Fruit fly (Drosophila melanogaster) whole organism, embryonic: ENCODE measurements around the gene CG11842.

ENCODE experiments used
- Abd-B ChIP-seq: fragments of 200-800 bp; sonication (Bioruptor generic); optimal IDR thresholded peaks from 2 replicates; lab custom pipeline; 2018; ENCODE audit warnings: missing biosample characterization, mild to moderate bottlenecking, missing genetic modification characterization, moderate library complexity
- Adf1 ChIP-seq: fragments of 200-800 bp; sonication (Bioruptor generic); IDR thresholded peaks from 2 replicates; pipeline ENCODE4 v1.3.6; 2022; ENCODE audit warnings: missing biosample characterization, missing genetic modification characterization
- Blimp-1 ChIP-seq: fragments of 200-800 bp; sonication (Bioruptor generic); optimal IDR thresholded peaks from 3 replicates; lab custom pipeline; 2018; ENCODE audit warnings: missing biosample characterization, missing genetic modification characterization, mild to moderate bottlenecking, moderate library complexity, missing genetic modification reagents
- CG11247 ChIP-seq: fragments of 200-800 bp; sonication (Bioruptor generic); IDR thresholded peaks from 2 replicates; pipeline ENCODE4 v1.3.6; 2022; ENCODE audit warnings: missing biosample characterization, missing genetic modification characterization
- CG12219 ChIP-seq: fragments of 200-800 bp; sonication (Bioruptor generic); optimal IDR thresholded peaks from 3 replicates; lab custom pipeline; 2018; ENCODE audit warnings: missing biosample characterization, mild to moderate bottlenecking, missing genetic modification characterization
- CG12659 ChIP-seq: fragments of 200-800 bp; sonication (Bioruptor generic); optimal IDR thresholded peaks from 3 replicates; lab custom pipeline; 2017; ENCODE audit warnings: mild to moderate bottlenecking, missing biosample characterization, missing genetic modification reagents, missing genetic modification characterization
- CG13624 ChIP-seq: fragments of 200-800 bp; sonication (Bioruptor generic); optimal IDR thresholded peaks from 2 replicates; lab custom pipeline; 2016; ENCODE audit warnings: missing biosample characterization, missing genetic modification characterization
- CG1603 ChIP-seq: fragments of 200-800 bp; sonication (Bioruptor generic); optimal IDR thresholded peaks from 2 replicates; lab custom pipeline; 2019; ENCODE audit warnings: missing biosample characterization, mild to moderate bottlenecking, missing genetic modification characterization, moderate library complexity
- CG2120 ChIP-seq: fragments of 200-800 bp; sonication (Bioruptor generic); optimal IDR thresholded peaks from 3 replicates; lab custom pipeline; 2016; ENCODE audit warnings: missing biosample characterization, missing genetic modification characterization
- CG2678 ChIP-seq: fragments of 200-800 bp; sonication (Bioruptor generic); optimal IDR thresholded peaks from 3 replicates; lab custom pipeline; 2019; ENCODE audit warnings: missing biosample characterization, mild to moderate bottlenecking, missing genetic modification characterization, moderate library complexity
- CG2712 ChIP-seq: fragments of 200-800 bp; optimal IDR thresholded peaks from 3 replicates; lab custom pipeline; 2019; ENCODE audit warnings: missing biosample characterization, mild to moderate bottlenecking, missing genetic modification characterization, moderate library complexity
- CG2889 ChIP-seq: fragments of 200-800 bp; sonication (Bioruptor generic); IDR thresholded peaks from 3 replicates; pipeline ENCODE4 v1.3.6; 2022; ENCODE audit warnings: missing biosample characterization, missing genetic modification characterization
- CG4328 ChIP-seq: fragments of 200-800 bp; sonication (Bioruptor generic); optimal IDR thresholded peaks from 3 replicates; lab custom pipeline; 2017; ENCODE audit warnings: missing biosample characterization, missing genetic modification reagents, missing genetic modification characterization
- CG4617 ChIP-seq: fragments of 200-800 bp; sonication (Bioruptor generic); optimal IDR thresholded peaks from 3 replicates; lab custom pipeline; 2016; ENCODE audit warnings: missing biosample characterization, missing genetic modification characterization, borderline replicate concordance
- CG5953 ChIP-seq: fragments of 200-800 bp; sonication (Bioruptor generic); IDR thresholded peaks from 2 replicates; pipeline ENCODE4 v1.3.6; 2022; ENCODE audit warnings: missing biosample characterization, missing genetic modification characterization
- CG7271 ChIP-seq: fragments of 200-800 bp; sonication (Bioruptor generic); optimal IDR thresholded peaks from 2 replicates; lab custom pipeline; 2018; ENCODE audit warnings: missing biosample characterization, mild to moderate bottlenecking, missing genetic modification characterization, moderate library complexity
- CG7839 ChIP-seq: fragments of 200-800 bp; sonication (Bioruptor generic); optimal IDR thresholded peaks from 3 replicates; lab custom pipeline; 2018; ENCODE audit warnings: missing biosample characterization, mild to moderate bottlenecking, missing genetic modification characterization, moderate library complexity
- CG8478 ChIP-seq: fragments of >200 bp; optimal IDR thresholded peaks from 2 replicates; lab custom pipeline; 2018
- CG8765 ChIP-seq: fragments of 200-800 bp; sonication (Bioruptor generic); IDR thresholded peaks from 2 replicates; pipeline ENCODE4 v1.3.6; 2022; ENCODE audit warnings: missing biosample characterization, missing genetic modification characterization
- Dek ChIP-seq: fragments of 200-800 bp; sonication (Bioruptor generic); optimal IDR thresholded peaks from 3 replicates; lab custom pipeline; 2019; ENCODE audit warnings: missing biosample characterization, mild to moderate bottlenecking, missing genetic modification characterization, moderate library complexity
- Dip2 ChIP-seq: fragments of 200-800 bp; sonication (Bioruptor generic); IDR thresholded peaks from 2 replicates; pipeline ENCODE4 v1.3.6; 2022; ENCODE audit warnings: missing biosample characterization, missing genetic modification characterization
- Dll ChIP-seq: fragments of 200-800 bp; sonication (Bioruptor generic); IDR thresholded peaks from 4 replicates; pipeline ENCODE4 v1.3.6; 2022; ENCODE audit warnings: missing biosample characterization, missing genetic modification characterization; ENCODE audit not compliant: partially characterized antibody
- Dp ChIP-seq: fragments of 200-800 bp; sonication (Bioruptor generic); optimal IDR thresholded peaks from 2 replicates; lab custom pipeline; 2018; ENCODE audit warnings: missing biosample characterization, mild to moderate bottlenecking, missing genetic modification characterization, moderate library complexity
- Ets65A ChIP-seq: fragments of 200-800 bp; sonication (Bioruptor generic); peaks from one replicate; lab custom pipeline; 2016; ENCODE audit warnings: missing biosample characterization, missing genetic modification characterization
- Fer1 ChIP-seq: fragments of 200-800 bp; sonication (Bioruptor generic); optimal IDR thresholded peaks from 2 replicates; lab custom pipeline; 2017; ENCODE audit warnings: missing biosample characterization, mild to moderate bottlenecking, missing genetic modification characterization
- HLH3B ChIP-seq: fragments of 200-800 bp; sonication (Bioruptor generic); IDR thresholded peaks from 2 replicates; pipeline ENCODE4 v1.3.6; 2022; ENCODE audit warnings: missing biosample characterization, missing genetic modification characterization
- HLH4C ChIP-seq: fragments of 200-800 bp; sonication (Bioruptor generic); IDR thresholded peaks from 3 replicates; pipeline ENCODE4 v1.3.6; 2022; ENCODE audit warnings: missing biosample characterization, missing genetic modification characterization; ENCODE audit not compliant: partially characterized antibody
- Lhr ChIP-seq: fragments of 200-800 bp; sonication (Bioruptor generic); optimal IDR thresholded peaks from 3 replicates; lab custom pipeline; 2017; ENCODE audit warnings: mild to moderate bottlenecking, missing biosample characterization, missing genetic modification reagents, missing genetic modification characterization
- Lpt ChIP-seq: fragments of >200 bp; optimal IDR thresholded peaks from 2 replicates; lab custom pipeline; 2018; ENCODE audit warnings: missing biosample characterization, missing genetic modification characterization
- Pdp1 ChIP-seq, 2 experiments: fragments of 200-800 bp; sonication (Bioruptor generic); optimal IDR thresholded peaks; 3 replicates each; lab custom pipeline; 2016; ENCODE audit warnings: missing biosample characterization in 2 of 2, missing genetic modification characterization in 2 of 2, mild to moderate bottlenecking in 1 of 2, moderate library complexity in 1 of 2
- Ssrp ChIP-seq: fragments of 200-800 bp; sonication (Bioruptor generic); optimal IDR thresholded peaks from 2 replicates; lab custom pipeline; 2018; ENCODE audit warnings: missing biosample characterization, mild to moderate bottlenecking, missing genetic modification characterization, moderate library complexity
- Tbp ChIP-seq: fragments of >200 bp; optimal IDR thresholded peaks from 2 replicates; lab custom pipeline; 2018; ENCODE audit warnings: missing biosample characterization, missing genetic modification characterization
- Usf ChIP-seq: fragments of 200-800 bp; sonication (Bioruptor generic); optimal IDR thresholded peaks from 2 replicates; lab custom pipeline; 2017; ENCODE audit warnings: missing genotype, missing biosample characterization, missing genetic modification characterization
- Xrp1 ChIP-seq: fragments of 200-800 bp; sonication (Bioruptor generic); IDR thresholded peaks from 2 replicates; pipeline ENCODE4 v1.3.6; 2022; ENCODE audit warnings: missing biosample characterization, missing genetic modification characterization
- amos ChIP-seq: fragments of 200-800 bp; sonication (Bioruptor generic); IDR thresholded peaks from 2 replicates; pipeline ENCODE4 v1.3.6; 2022; ENCODE audit warnings: missing biosample characterization, missing genetic modification characterization; ENCODE audit not compliant: partially characterized antibody
- aop ChIP-seq: fragments of 200-800 bp; sonication (Bioruptor generic); IDR thresholded peaks from 2 replicates; pipeline ENCODE4 v1.3.6; 2022; ENCODE audit warnings: missing biosample characterization, missing genetic modification characterization
- bcd ChIP-seq: fragments of 200-800 bp; sonication (Bioruptor generic); optimal IDR thresholded peaks from 2 replicates; lab custom pipeline; 2017; ENCODE audit warnings: missing biosample characterization, mild to moderate bottlenecking, missing genetic modification characterization
- cato ChIP-seq: fragments of 200-800 bp; sonication (Bioruptor generic); optimal IDR thresholded peaks from 2 replicates; lab custom pipeline; 2016; ENCODE audit warnings: missing biosample characterization, missing genetic modification characterization, borderline replicate concordance
- chif ChIP-seq, 2 experiments: fragments of 200-800 bp; sonication (Bioruptor generic); optimal IDR thresholded peaks; 3 replicates each; lab custom pipeline; 2016; ENCODE audit warnings: missing biosample characterization in 2 of 2, missing genetic modification characterization in 2 of 2
- ci ChIP-seq: fragments of 200-800 bp; sonication (Bioruptor generic); IDR thresholded peaks from 3 replicates; pipeline ENCODE4 v1.3.6; 2022; ENCODE audit warnings: missing biosample characterization, missing genetic modification characterization
- esg ChIP-seq: fragments of 200-800 bp; sonication (Bioruptor generic); conservative IDR thresholded peaks from 2 replicates; pipeline ENCODE4 v1.3.6; 2022; ENCODE audit warnings: missing biosample characterization, missing genetic modification characterization
- fd64A ChIP-seq: fragments of 200-800 bp; sonication (Bioruptor generic); optimal IDR thresholded peaks from 3 replicates; lab custom pipeline; 2018; ENCODE audit warnings: missing biosample characterization, mild to moderate bottlenecking, missing genetic modification characterization
- jumu ChIP-seq: fragments of 200-800 bp; sonication (Bioruptor generic); optimal IDR thresholded peaks from 3 replicates; lab custom pipeline; 2016; ENCODE audit warnings: missing biosample characterization, missing genetic modification characterization
- kni ChIP-seq: fragments of 200-800 bp; sonication (Bioruptor generic); optimal IDR thresholded peaks from 3 replicates; lab custom pipeline; 2017; ENCODE audit warnings: mild to moderate bottlenecking, missing biosample characterization, missing genetic modification reagents, missing genetic modification characterization
- org-1 ChIP-seq: fragments of 200-800 bp; sonication (Bioruptor generic); optimal IDR thresholded peaks from 2 replicates; lab custom pipeline; 2017; ENCODE audit warnings: missing biosample characterization, missing genetic modification characterization
- pum ChIP-seq: fragments of 200-800 bp; sonication (Bioruptor generic); optimal IDR thresholded peaks from 2 replicates; lab custom pipeline; 2016; ENCODE audit warnings: missing biosample characterization, missing genetic modification characterization
- slou ChIP-seq: fragments of 200-800 bp; sonication (Bioruptor generic); optimal IDR thresholded peaks from 3 replicates; lab custom pipeline; 2016; ENCODE audit warnings: missing biosample characterization, missing genetic modification characterization
- tap ChIP-seq: fragments of 200-800 bp; optimal IDR thresholded peaks from 3 replicates; lab custom pipeline; 2019; ENCODE audit warnings: missing biosample characterization, mild to moderate bottlenecking, missing genetic modification characterization, moderate library complexity
- unc-4 ChIP-seq: fragments of 200-800 bp; sonication (Bioruptor generic); IDR thresholded peaks from 2 replicates; pipeline ENCODE4 v1.3.6; 2022; ENCODE audit warnings: missing biosample characterization, missing genetic modification characterization; ENCODE audit not compliant: partially characterized antibody
- zfh1 ChIP-seq: fragments of 200-800 bp; sonication (Bioruptor generic); IDR thresholded peaks from 3 replicates; pipeline ENCODE4 v1.3.6; 2022; ENCODE audit warnings: missing biosample characterization, missing genetic modification characterization
- zfh2 ChIP-seq: fragments of 200-800 bp; sonication (Bioruptor generic); optimal IDR thresholded peaks from 2 replicates; lab custom pipeline; 2016; ENCODE audit warnings: missing biosample characterization, missing genetic modification characterization

The CG11842 gene

dm6 chr3R:29062717-29063206, 10.3 kb downstream of the CG11842 start, which contains the start of the genes Cul5 and Bicra (continued):
- TF ChIP-seq CG8765 (GFP tag; lab: Robert Waterston, UW) (no peak), CG2712 (tag; lab: Kevin White, UChicago) (no peak), Xrp1 (GFP tag; lab: Robert Waterston, UW) (no peak), Adf1 (GFP tag; lab: Robert Waterston, UW) (no peak), Usf (no peak), Ets65A (GFP tag; lab: Kevin White, UChicago) (no peak), kni (GFP tag; lab: Kevin White, UChicago) (no peak), Dek (tag; lab: Kevin White, UChicago) (no peak), CG8478 (lab: Kevin White, UChicago) (no peak), chif (GFP tag; optimal IDR thresholded peaks at IDR 0.05; lab: Kevin White, UChicago) (no peak), CG5953 (GFP tag; lab: Robert Waterston, UW) (no peak), Pdp1 (GFP tag; optimal IDR thresholded peaks at IDR 0.05; lab: Kevin White, UChicago) (no peak), zfh2 (GFP tag; lab: Kevin White, UChicago) (peak; percentile 2), jumu (no peak), CG7839 (no peak), cato (no peak), Dp (GFP tag; lab: Kevin White, UChicago) (peak; percentile 63), amos (GFP tag; lab: Robert Waterston, UW) (peak; percentile 95), HLH4C (no peak; the same call in none of the 3 replicates), pum (GFP tag; lab: Kevin White, UChicago) (no peak), CG12659 (GFP tag; lab: Kevin White, UChicago) (peak; percentile 48), org-1 (GFP tag; lab: Kevin White, UChicago) (no peak), zfh1 (no peak), bcd (GFP tag; lab: Kevin White, UChicago) (no peak), CG4328 (GFP tag; lab: Kevin White, UChicago) (no peak), Ssrp (no peak), fd64A (GFP tag; lab: Kevin White, UChicago) (no peak), Dip2 (no peak), aop (GFP tag; lab: Robert Waterston, UW) (no peak), tap (tag; lab: Kevin White, UChicago) (no peak), CG2889 (GFP tag; lab: Robert Waterston, UW) (no peak), esg (GFP tag; lab: Robert Waterston, UW) (no peak), unc-4 (GFP tag; lab: Robert Waterston, UW) (no peak; the same call in 1 of the 2 replicates), Lpt (GFP tag; lab: Kevin White, UChicago) (no peak), CG7271 (no peak), CG12219 (GFP tag; lab: Kevin White, UChicago) (no peak), CG2678 (tag; lab: Kevin White, UChicago) (no peak), Tbp (GFP tag; lab: Kevin White, UChicago) (no peak), CG11247 (no peak), Fer1 (GFP tag; lab: Kevin White, UChicago) (no peak), CG4617 (GFP tag; lab: Kevin White, UChicago) (peak; percentile 98), CG1603 (tag; lab: Kevin White, UChicago) (no peak), HLH3B (GFP tag; lab: Robert Waterston, UW) (no peak), Blimp-1 (GFP tag; lab: Kevin White, UChicago) (no peak), ci (no peak; the same call in 2 of the 3 replicates), Dll (GFP tag; lab: Robert Waterston, UW) (no peak; the same call in 3 of the 4 replicates), Abd-B (no peak), Lhr (no peak), slou (GFP tag; lab: Kevin White, UChicago) (no peak), CG13624 (GFP tag; lab: Kevin White, UChicago) (no peak), CG2120 (no peak)
